Fruit fly (Drosophila melanogaster): ENCODE results near the gene CG3713.

DNA sequence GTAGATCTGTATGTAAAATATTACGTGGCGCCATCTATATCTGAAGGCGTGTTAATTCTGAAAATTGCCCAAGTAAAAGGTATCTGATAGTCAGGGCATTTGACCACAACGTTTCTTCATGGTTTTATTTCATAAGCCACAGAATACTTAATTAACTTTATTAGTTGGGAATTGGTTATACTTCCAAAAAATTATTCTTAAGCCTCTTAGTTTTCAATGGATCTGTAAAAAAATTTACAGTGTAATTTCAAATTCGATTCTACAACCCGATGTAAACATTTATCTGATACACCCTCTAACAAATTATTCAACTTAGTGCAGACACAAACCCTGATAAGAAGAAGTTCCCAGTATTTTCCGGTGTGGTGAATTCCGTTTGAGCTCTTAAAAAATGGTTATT, 3.5 kb downstream of the CG3713 start:
- TF ChIP-seq psq (optimal IDR thresholded peaks at IDR 0.05): no peak
- no peak for TF ChIP-seq CG8478 (optimal IDR thresholded peaks at IDR 0.05)
- TF ChIP-seq pan (optimal IDR thresholded peaks at IDR 0.05): no peak
- no peak for TF ChIP-seq EcR (GFP tag; optimal IDR thresholded peaks at IDR 0.05)
- TF ChIP-seq Dll (optimal IDR thresholded peaks at IDR 0.05): no peak
